Fruit fly (Drosophila melanogaster) whole organism, embryonic: Measurements from ENCODE around the gene shakB.

ENCODE experiments used
- CG1603 ChIP-seq: fragments of 200-800 bp; sonication (Bioruptor generic); optimal IDR thresholded peaks from 2 replicates; lab custom pipeline; 2019; ENCODE audit warnings: missing biosample characterization, mild to moderate bottlenecking, missing genetic modification characterization, moderate library complexity
- CG31388 ChIP-seq: fragments of 200-800 bp; sonication (Bioruptor generic); optimal IDR thresholded peaks from 2 replicates; lab custom pipeline; 2016; ENCODE audit warnings: missing biosample characterization, missing genetic modification characterization
- CG6765 ChIP-seq: fragments of 200-800 bp; sonication (Bioruptor generic); optimal IDR thresholded peaks from 3 replicates; lab custom pipeline; 2017; ENCODE audit warnings: missing biosample characterization, mild to moderate bottlenecking, missing genetic modification characterization
- CG8281 ChIP-seq: fragments of 200-800 bp; sonication (Bioruptor generic); optimal IDR thresholded peaks from 2 replicates; lab custom pipeline; 2018; ENCODE audit warnings: missing biosample characterization, mild to moderate bottlenecking, missing genetic modification characterization, moderate library complexity
- Oaz ChIP-seq: fragments of 200-800 bp; sonication (Bioruptor generic); IDR thresholded peaks from 2 replicates; pipeline ENCODE4 v1.3.6; 2022; ENCODE audit warnings: missing biosample characterization, missing genetic modification characterization
- fd102C ChIP-seq: fragments of 200-800 bp; sonication (Bioruptor generic); optimal IDR thresholded peaks from 2 replicates; lab custom pipeline; 2018; ENCODE audit warnings: missing biosample characterization, mild to moderate bottlenecking, missing genetic modification characterization, moderate library complexity
- gt ChIP-seq: fragments of 200-800 bp; sonication (Bioruptor generic); IDR thresholded peaks from 2 replicates; pipeline ENCODE4 v1.3.6; 2022; ENCODE audit warnings: missing biosample characterization, missing genetic modification characterization
- hbn ChIP-seq: fragments of 200-800 bp; sonication (Bioruptor generic); IDR thresholded peaks from 2 replicates; pipeline ENCODE4 v1.3.6; 2022; ENCODE audit warnings: missing biosample characterization, missing genetic modification characterization; ENCODE audit not compliant: partially characterized antibody

dm6 chrX:20781120-20781519, 145.7 kb downstream of the shakB start, which contains the start of gene CG32507:
- TF ChIP-seq CG1603 (no peak), CG8281 (tag; lab: Kevin White, UChicago) (no peak), Oaz (GFP tag; lab: Robert Waterston, UW) (no peak), CG6765 (no peak), gt (no peak), hbn (GFP tag; lab: Robert Waterston, UW) (no peak), CG31388 (no peak), fd102C (GFP tag; lab: Kevin White, UChicago) (no peak)
